Fruit fly (Drosophila melanogaster): ENCODE measurements around the gene Ctl2.

Ctl2 gene

DNA sequence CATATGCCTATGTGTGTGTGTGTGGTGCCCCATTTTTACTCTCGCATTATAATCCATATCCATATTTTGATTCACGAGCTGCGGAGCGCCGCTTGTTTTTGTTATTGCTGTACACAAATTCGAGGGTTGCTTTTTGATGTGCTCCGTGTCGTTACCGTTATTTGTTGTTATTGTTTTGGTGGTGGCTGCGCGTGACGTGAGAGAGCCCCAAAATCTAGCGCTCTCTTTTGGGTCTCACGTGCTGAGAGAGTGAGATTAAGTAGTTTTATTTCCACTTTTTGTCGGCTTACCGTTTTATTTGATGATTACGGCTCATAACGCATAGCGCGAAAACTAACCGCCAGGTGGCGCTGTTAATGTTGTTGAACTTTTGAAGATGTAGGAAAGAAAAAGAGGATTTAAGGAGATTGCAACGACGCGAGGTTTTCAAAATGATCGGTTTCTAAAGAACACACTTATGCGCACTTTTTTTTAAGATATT is 35.8 kb upstream of the Ctl2 start (continued):
- TF ChIP-seq CG14965 (GFP tag; optimal IDR thresholded peaks at IDR 0.05; ENCODE audit: borderline replicate concordance) = peak; percentile 74
- TF ChIP-seq cwo (GFP tag; optimal IDR thresholded peaks at IDR 0.05) = peak; percentile 19
- TF ChIP-seq CG7987 (GFP tag; optimal IDR thresholded peaks at IDR 0.05) = peak; percentile 52
- no peak for TF ChIP-seq Blimp-1 (GFP tag; optimal IDR thresholded peaks at IDR 0.05)
- peak; percentile 0 for TF ChIP-seq CG4707 (GFP tag; optimal IDR thresholded peaks at IDR 0.05)
- TF ChIP-seq oc (tag; optimal IDR thresholded peaks at IDR 0.05) = peak; percentile 61
- TF ChIP-seq trem (tag; optimal IDR thresholded peaks at IDR 0.05) = peak; percentile 36
- TF ChIP-seq CG12659 (GFP tag; optimal IDR thresholded peaks at IDR 0.05) = peak; percentile 0
- peak; percentile 1 for TF ChIP-seq Ssrp (tag; optimal IDR thresholded peaks at IDR 0.05)
- TF ChIP-seq CG2875 (GFP tag; optimal IDR thresholded peaks at IDR 0.05) = no peak
- no peak for TF ChIP-seq Dip2 (GFP tag; IDR thresholded peaks at IDR 0.05)
- TF ChIP-seq psq (GFP tag; optimal IDR thresholded peaks at IDR 0.05) = no peak
- peak; percentile 28 for TF ChIP-seq CG12219 (GFP tag; optimal IDR thresholded peaks at IDR 0.05)
- peak; percentile 57 for TF ChIP-seq cg (GFP tag; optimal IDR thresholded peaks at IDR 0.05)
- no peak for TF ChIP-seq CG11085 (GFP tag; IDR thresholded peaks at IDR 0.05)
- peak; percentile 79 to 83 for TF ChIP-seq Trl (optimal IDR thresholded peaks at IDR 0.05)
- TF ChIP-seq Trl (GFP tag; optimal IDR thresholded peaks at IDR 0.05) = no peak
- no peak for TF ChIP-seq Hand (GFP tag; optimal IDR thresholded peaks at IDR 0.05)
- TF ChIP-seq CG2116 (GFP tag; optimal IDR thresholded peaks at IDR 0.05) = peak; percentile 13
- peak; percentile 76 for TF ChIP-seq CG10979 (tag; optimal IDR thresholded peaks at IDR 0.05)
- TF ChIP-seq sens (GFP tag) = peak; percentile 3
- peak; percentile 2 for TF ChIP-seq caup (GFP tag; optimal IDR thresholded peaks at IDR 0.05; ENCODE audit: severe bottlenecking)
- peak; percentile 37 for TF ChIP-seq CG9437 (GFP tag; optimal IDR thresholded peaks at IDR 0.05)
- peak; percentile 33 for TF ChIP-seq CG1529 (GFP tag; optimal IDR thresholded peaks at IDR 0.05)
- TF ChIP-seq CG4360 (GFP tag; IDR thresholded peaks at IDR 0.05) = peak; percentile 85
- TF ChIP-seq mirr (GFP tag; optimal IDR thresholded peaks at IDR 0.05) = peak; percentile 19
- TF ChIP-seq bbx (GFP tag; IDR thresholded peaks at IDR 0.05; ENCODE audit: partially characterized antibody) = peak; percentile 27; the same call in 1 of the 2 replicates
- peak; percentile 88 for TF ChIP-seq kni (GFP tag; optimal IDR thresholded peaks at IDR 0.05)
- TF ChIP-seq gce (GFP tag; IDR thresholded peaks at IDR 0.05) = peak; percentile 53; the same call in 1 of the 3 replicates
- TF ChIP-seq CG4424 (GFP tag; optimal IDR thresholded peaks at IDR 0.05) = peak; percentile 2
- TF ChIP-seq pros (GFP tag; optimal IDR thresholded peaks at IDR 0.05) = peak; percentile 66

DNA sequence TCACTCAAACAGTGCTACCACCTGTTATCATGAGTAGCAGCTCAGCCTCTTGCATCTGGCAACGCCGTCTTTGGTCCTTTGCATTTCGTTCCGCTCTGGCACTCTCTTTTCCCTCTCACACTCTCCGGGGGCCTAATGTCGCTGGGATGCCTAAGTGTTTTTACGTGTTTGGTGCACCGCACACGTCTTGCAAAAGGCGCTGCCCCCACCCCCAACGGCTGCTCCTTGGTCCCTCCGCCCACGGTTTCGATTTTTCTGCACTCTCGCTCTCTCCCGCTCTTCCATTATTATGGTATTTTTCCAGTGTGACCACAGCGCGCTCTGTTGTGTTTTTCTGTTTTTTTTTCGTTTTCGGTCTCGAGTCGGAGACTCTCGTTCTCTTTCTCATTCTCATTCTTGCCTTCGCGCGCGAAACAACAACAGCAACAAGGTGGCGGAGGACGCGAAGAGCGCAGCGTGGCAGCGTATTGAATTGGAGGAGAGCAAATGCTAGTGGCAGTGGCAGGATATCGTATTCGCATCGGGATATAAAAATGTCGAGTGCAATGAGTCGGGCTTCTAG is 35.2 kb upstream of the Ctl2 start:
- TF ChIP-seq lbe (GFP tag; optimal IDR thresholded peaks at IDR 0.05) (peak; percentile 37), gfzf (GFP tag; optimal IDR thresholded peaks at IDR 0.05) (peak; percentile 58), sna (GFP tag; IDR thresholded peaks at IDR 0.05; ENCODE audit: partially characterized antibody) (0 out of 2 replicates have a peak, but pooled peaks have one; percentile 10), CG15011 (GFP tag; optimal IDR thresholded peaks at IDR 0.05) (no peak), chm (GFP tag; IDR thresholded peaks at IDR 0.05) (peak; percentile 60; the same call in 1 of the 2 replicates), pros (GFP tag; optimal IDR thresholded peaks at IDR 0.05) (peak; percentile 63), ewg (GFP tag; optimal IDR thresholded peaks at IDR 0.05) (peak; percentile 11), Trl (optimal IDR thresholded peaks at IDR 0.05) (peak; percentile 49 to 86), Trl (GFP tag; optimal IDR thresholded peaks at IDR 0.05) (peak; percentile 10), psq (GFP tag; optimal IDR thresholded peaks at IDR 0.05) (peak; percentile 45), CG9797 (GFP tag; optimal IDR thresholded peaks at IDR 0.05) (peak; percentile 59), MBD-R2 (GFP tag; IDR thresholded peaks at IDR 0.05) (no peak), insv (GFP tag; optimal IDR thresholded peaks at IDR 0.05) (peak in 1 of 2 experiments; percentile 10), Scr (GFP tag; IDR thresholded peaks at IDR 0.05; ENCODE audit: partially characterized antibody) (peak; percentile 24; the same call in 1 of the 2 replicates), pfk (GFP tag; optimal IDR thresholded peaks at IDR 0.05) (peak; percentile 53), CG4360 (GFP tag; IDR thresholded peaks at IDR 0.05) (peak; percentile 70), onecut (GFP tag; IDR thresholded peaks at IDR 0.05) (peak; percentile 71), sens (GFP tag) (peak; percentile 69), CG32532 (GFP tag; IDR thresholded peaks at IDR 0.05) (0 out of 2 replicates have a peak, but pooled peaks have one; percentile 12), unc-4 (GFP tag; IDR thresholded peaks at IDR 0.05; ENCODE audit: partially characterized antibody) (peak; percentile 42; the same call in 1 of the 2 replicates), Bgb (GFP tag; IDR thresholded peaks at IDR 0.05; ENCODE audit: partially characterized antibody) (0 out of 2 replicates have a peak, but pooled peaks have one; percentile 21), CG14710 (tag; optimal IDR thresholded peaks at IDR 0.05) (peak; percentile 86)
